Fruit fly (Drosophila melanogaster) whole organism, embryonic: Measurements from ENCODE around the gene mRpL49.
A peak's percentile ranks its signal among the peaks of the same experiment; 100 is the strongest.

Experiments used
- Abd-B ChIP-seq: fragments of 200-800 bp; sonication (Bioruptor generic); optimal IDR thresholded peaks from 2 replicates; lab custom pipeline; 2018; ENCODE audit warnings: missing biosample characterization, mild to moderate bottlenecking, missing genetic modification characterization, moderate library complexity
- Blimp-1 ChIP-seq: fragments of 200-800 bp; sonication (Bioruptor generic); optimal IDR thresholded peaks from 3 replicates; lab custom pipeline; 2018; ENCODE audit warnings: missing biosample characterization, missing genetic modification characterization, mild to moderate bottlenecking, moderate library complexity, missing genetic modification reagents
- CG10147 ChIP-seq: fragments of 200-800 bp; sonication (Bioruptor generic); optimal IDR thresholded peaks from 2 replicates; lab custom pipeline; 2019; ENCODE audit warnings: missing biosample characterization, mild to moderate bottlenecking, missing genetic modification characterization, moderate library complexity
- CG12391 ChIP-seq: fragments of 200-800 bp; sonication (Bioruptor generic); optimal IDR thresholded peaks from 3 replicates; lab custom pipeline; 2018; ENCODE audit warnings: missing biosample characterization, mild to moderate bottlenecking, missing genetic modification characterization, moderate library complexity
- CG12659 ChIP-seq: fragments of 200-800 bp; sonication (Bioruptor generic); optimal IDR thresholded peaks from 3 replicates; lab custom pipeline; 2017; ENCODE audit warnings: mild to moderate bottlenecking, missing biosample characterization, missing genetic modification reagents, missing genetic modification characterization
- CG13296 ChIP-seq: fragments of 200-800 bp; sonication (Bioruptor generic); optimal IDR thresholded peaks from 3 replicates; lab custom pipeline; 2018; ENCODE audit warnings: missing biosample characterization, mild to moderate bottlenecking, missing genetic modification characterization
- CG13894 ChIP-seq: fragments of 200-800 bp; sonication (Bioruptor generic); optimal IDR thresholded peaks from 3 replicates; lab custom pipeline; 2018; ENCODE audit warnings: missing biosample characterization, mild to moderate bottlenecking, missing genetic modification characterization, moderate library complexity
- CG14710 ChIP-seq: fragments of 200-800 bp; sonication (Bioruptor generic); optimal IDR thresholded peaks from 3 replicates; lab custom pipeline; 2019; ENCODE audit warnings: missing biosample characterization, mild to moderate bottlenecking, missing genetic modification characterization, moderate library complexity
- CG15269 ChIP-seq: fragments of 200-800 bp; sonication (Bioruptor generic); optimal IDR thresholded peaks from 2 replicates; lab custom pipeline; 2018; ENCODE audit warnings: missing biosample characterization, mild to moderate bottlenecking, missing genetic modification characterization, moderate library complexity
- CG17829 ChIP-seq: fragments of 200-800 bp; optimal IDR thresholded peaks from 2 replicates; lab custom pipeline; 2019; ENCODE audit warnings: missing biosample characterization, mild to moderate bottlenecking, missing genetic modification characterization, moderate library complexity
- CG1832 ChIP-seq: fragments of 200-800 bp; sonication (Bioruptor generic); optimal IDR thresholded peaks from 2 replicates; lab custom pipeline; 2017; ENCODE audit warnings: missing biosample characterization, mild to moderate bottlenecking, missing genetic modification characterization, inconsistent platforms
- CG2120 ChIP-seq: fragments of 200-800 bp; sonication (Bioruptor generic); optimal IDR thresholded peaks from 3 replicates; lab custom pipeline; 2016; ENCODE audit warnings: missing biosample characterization, missing genetic modification characterization
- CG32532 ChIP-seq: fragments of 200-800 bp; sonication (Bioruptor generic); IDR thresholded peaks from 2 replicates; pipeline ENCODE4 v1.3.6; 2022; ENCODE audit warnings: missing biosample characterization, missing genetic modification characterization
- CG6654 ChIP-seq: fragments of 200-800 bp; sonication (Bioruptor generic); optimal IDR thresholded peaks from 2 replicates; lab custom pipeline; 2017; ENCODE audit warnings: missing biosample characterization, mild to moderate bottlenecking, missing genetic modification characterization
- CG6689 ChIP-seq: fragments of 200-800 bp; sonication (Bioruptor generic); IDR thresholded peaks from 2 replicates; pipeline ENCODE4 v1.3.6; 2022; ENCODE audit warnings: missing biosample characterization, missing genetic modification characterization
- CG6854 ChIP-seq: fragments of 200-800 bp; sonication (Bioruptor generic); optimal IDR thresholded peaks from 3 replicates; lab custom pipeline; 2017; ENCODE audit warnings: missing biosample characterization, mild to moderate bottlenecking, missing genetic modification characterization
- CG7357 ChIP-seq: fragments of 200-800 bp; sonication (Bioruptor generic); IDR thresholded peaks from 3 replicates; pipeline ENCODE4 v1.3.6; 2022; ENCODE audit warnings: missing biosample characterization, missing genetic modification characterization
- CG9817 ChIP-seq: fragments of 200-800 bp; sonication (Bioruptor generic); optimal IDR thresholded peaks from 2 replicates; lab custom pipeline; 2018; ENCODE audit warnings: missing biosample characterization, mild to moderate bottlenecking, missing genetic modification characterization, moderate library complexity
- CTCF ChIP-seq: fragments of 200-800 bp; sonication (Bioruptor generic); optimal IDR thresholded peaks from 2 replicates; lab custom pipeline; 2017; ENCODE audit warnings: missing biosample characterization, mild to moderate bottlenecking, missing genetic modification characterization, moderate library complexity
- CrebB ChIP-seq: fragments of 200-800 bp; sonication (Bioruptor generic); optimal IDR thresholded peaks from 3 replicates; lab custom pipeline; 2018; ENCODE audit warnings: missing biosample characterization, mild to moderate bottlenecking, missing genetic modification characterization
- Dad ChIP-seq: fragments of 200-800 bp; sonication (Bioruptor generic); optimal IDR thresholded peaks from 3 replicates; lab custom pipeline; 2016; ENCODE audit warnings: missing biosample characterization, missing genetic modification characterization
- Dek ChIP-seq: fragments of 200-800 bp; sonication (Bioruptor generic); optimal IDR thresholded peaks from 3 replicates; lab custom pipeline; 2019; ENCODE audit warnings: missing biosample characterization, mild to moderate bottlenecking, missing genetic modification characterization, moderate library complexity
- HHEX ChIP-seq: fragments of 200-800 bp; sonication (Bioruptor generic); optimal IDR thresholded peaks from 3 replicates; lab custom pipeline; 2017; ENCODE audit warnings: missing biosample characterization, mild to moderate bottlenecking, missing genetic modification characterization, missing genetic modification reagents
- HLH3B ChIP-seq: fragments of 200-800 bp; sonication (Bioruptor generic); IDR thresholded peaks from 2 replicates; pipeline ENCODE4 v1.3.6; 2022; ENCODE audit warnings: missing biosample characterization, missing genetic modification characterization
- Hand ChIP-seq: fragments of 200-800 bp; sonication (Bioruptor generic); optimal IDR thresholded peaks from 2 replicates; lab custom pipeline; 2017; ENCODE audit warnings: mild to moderate bottlenecking, missing biosample characterization, missing genetic modification reagents, missing genetic modification characterization
- Spps ChIP-seq: fragments of 200-800 bp; sonication (Bioruptor generic); optimal IDR thresholded peaks from 2 replicates; lab custom pipeline; 2018; ENCODE audit warnings: missing biosample characterization, mild to moderate bottlenecking, missing genetic modification characterization
- Ssrp ChIP-seq: fragments of 200-800 bp; sonication (Bioruptor generic); optimal IDR thresholded peaks from 2 replicates; lab custom pipeline; 2018; ENCODE audit warnings: missing biosample characterization, mild to moderate bottlenecking, missing genetic modification characterization, moderate library complexity
- Stat92E ChIP-seq, 3 experiments: fragments of >200 bp in 2 of 3; fragments of 200-800 bp in 1 of 3; sonication (Bioruptor generic) in 1 of 3; optimal IDR thresholded peaks; 2 replicates each; lab custom pipeline; 2017 to 2019; ENCODE audit warnings: missing biosample characterization in 3 of 3, missing genetic modification characterization in 3 of 3, mild to moderate bottlenecking in 1 of 3, moderate library complexity in 1 of 3
- TFAM ChIP-seq: fragments of 200-800 bp; sonication (Bioruptor generic); optimal IDR thresholded peaks from 2 replicates; lab custom pipeline; 2017; ENCODE audit warnings: missing biosample characterization, missing genetic modification characterization, inconsistent platforms
- Taf1 ChIP-seq: fragments of 200-800 bp; sonication (Bioruptor generic); IDR thresholded peaks from 2 replicates; pipeline ENCODE4 v1.3.6; 2022; ENCODE audit warnings: missing biosample characterization, missing genetic modification characterization
- abd-A ChIP-seq: fragments of 200-800 bp; sonication (Bioruptor generic); optimal IDR thresholded peaks from 3 replicates; lab custom pipeline; 2019; ENCODE audit warnings: missing biosample characterization, mild to moderate bottlenecking, missing genetic modification characterization, moderate library complexity
- ac ChIP-seq: fragments of 200-800 bp; sonication (Bioruptor generic); optimal IDR thresholded peaks from 3 replicates; lab custom pipeline; 2017; ENCODE audit warnings: missing biosample characterization, mild to moderate bottlenecking, missing genetic modification characterization
- cg ChIP-seq: fragments of 200-800 bp; sonication (Bioruptor generic); optimal IDR thresholded peaks from 3 replicates; lab custom pipeline; 2019; ENCODE audit warnings: missing biosample characterization, mild to moderate bottlenecking, missing genetic modification characterization, moderate library complexity
- chinmo ChIP-seq: fragments of 200-800 bp; sonication (Bioruptor generic); IDR thresholded peaks from 4 replicates; pipeline ENCODE4 v1.3.6; 2022; ENCODE audit warnings: missing biosample characterization, missing genetic modification characterization; ENCODE audit not compliant: partially characterized antibody
- cwo ChIP-seq: fragments of 200-800 bp; sonication (Bioruptor generic); optimal IDR thresholded peaks from 3 replicates; lab custom pipeline; 2017; ENCODE audit warnings: missing biosample characterization, missing genetic modification characterization, mild to moderate bottlenecking, moderate library complexity, missing genetic modification reagents
- danr ChIP-seq: fragments of 200-800 bp; sonication (Bioruptor generic); IDR thresholded peaks from 2 replicates; pipeline ENCODE4 v1.3.6; 2022; ENCODE audit warnings: missing biosample characterization, missing genetic modification characterization
- dmrt99B ChIP-seq: fragments of 200-800 bp; sonication (Bioruptor generic); optimal IDR thresholded peaks from 2 replicates; lab custom pipeline; 2018; ENCODE audit warnings: missing biosample characterization, mild to moderate bottlenecking, missing genetic modification characterization, moderate library complexity
- gce ChIP-seq: fragments of 200-800 bp; sonication (Bioruptor generic); IDR thresholded peaks from 3 replicates; pipeline ENCODE4 v1.3.6; 2022; ENCODE audit warnings: missing biosample characterization, missing genetic modification characterization
- gem ChIP-seq: fragments of 200-800 bp; sonication (Bioruptor generic); optimal IDR thresholded peaks from 2 replicates; lab custom pipeline; 2019; ENCODE audit warnings: missing biosample characterization, mild to moderate bottlenecking, missing genetic modification characterization, moderate library complexity
- hb ChIP-seq: fragments of 200-800 bp; sonication (Bioruptor generic); IDR thresholded peaks from 3 replicates; pipeline ENCODE4 v1.3.6; 2022; ENCODE audit warnings: missing biosample characterization, missing genetic modification characterization; ENCODE audit not compliant: partially characterized antibody
- hbn ChIP-seq: fragments of 200-800 bp; sonication (Bioruptor generic); IDR thresholded peaks from 2 replicates; pipeline ENCODE4 v1.3.6; 2022; ENCODE audit warnings: missing biosample characterization, missing genetic modification characterization; ENCODE audit not compliant: partially characterized antibody
- phol ChIP-seq: fragments of 200-800 bp; sonication (Bioruptor generic); optimal IDR thresholded peaks from 3 replicates; lab custom pipeline; 2018; ENCODE audit warnings: missing biosample characterization, mild to moderate bottlenecking, missing genetic modification characterization, moderate library complexity
- row ChIP-seq: fragments of 200-800 bp; sonication (Bioruptor generic); IDR thresholded peaks from 3 replicates; pipeline ENCODE4 v1.3.6; 2022; ENCODE audit warnings: missing biosample characterization, missing genetic modification characterization
- sens ChIP-seq: fragments of 200-800 bp; sonication (Bioruptor generic); peaks from one replicate; lab custom pipeline; 2016; ENCODE audit warnings: missing biosample characterization, missing genetic modification characterization
- sqz ChIP-seq: fragments of 200-800 bp; sonication (Bioruptor generic); optimal IDR thresholded peaks from 3 replicates; lab custom pipeline; 2018; ENCODE audit warnings: missing biosample characterization, mild to moderate bottlenecking, missing genetic modification characterization
- tgo ChIP-seq: fragments of 200-800 bp; sonication (Bioruptor generic); IDR thresholded peaks from 3 replicates; pipeline ENCODE4 v1.3.6; 2022; ENCODE audit warnings: missing biosample characterization, missing genetic modification characterization
- tll ChIP-seq, 2 experiments: fragments of 200-800 bp in 1 of 2; fragments of >200 bp in 1 of 2; sonication (Bioruptor generic) in 1 of 2; optimal IDR thresholded peaks; 2 replicates each; lab custom pipeline; 2017 to 2019; ENCODE audit warnings: missing biosample characterization in 2 of 2, missing genetic modification characterization in 2 of 2, mild to moderate bottlenecking in 1 of 2, moderate library complexity in 1 of 2
- yki ChIP-seq: fragments of >200 bp; optimal IDR thresholded peaks from 3 replicates; lab custom pipeline; 2018

Gene mRpL49

dm6 chrX:12937825-12938520, 31.1 kb downstream of the mRpL49 start (continued):
- peak; percentile 53 for TF ChIP-seq CG12391
- peak; percentile 36 for TF ChIP-seq CG2120 (GFP tag; lab: Kevin White, UChicago)
- peak; percentile 49; the same call in 1 of the 3 replicates for TF ChIP-seq tgo (GFP tag; lab: Robert Waterston, UW)
- TF ChIP-seq CG7357 (GFP tag; lab: Robert Waterston, UW): peak; percentile 40; the same call in 1 of the 3 replicates
- peak in 1 of 2 experiments; percentile 47 for TF ChIP-seq tll (GFP tag; optimal IDR thresholded peaks at IDR 0.05; lab: Kevin White, UChicago)
- TF ChIP-seq HLH3B (GFP tag; lab: Robert Waterston, UW): 0 out of 2 replicates have a peak, but pooled peaks have one; percentile 14
- peak; percentile 49 for TF ChIP-seq abd-A (tag; lab: Kevin White, UChicago)
- peak; percentile 73 for TF ChIP-seq row (GFP tag; lab: Robert Waterston, UW)
- peak; percentile 49 for TF ChIP-seq Blimp-1
- no peak for TF ChIP-seq danr
- no peak for TF ChIP-seq CTCF
- TF ChIP-seq Dad (GFP tag; lab: Kevin White, UChicago): no peak
- TF ChIP-seq sens (GFP tag; lab: Kevin White, UChicago): peak; percentile 49
- peak; percentile 39 for TF ChIP-seq sqz (GFP tag; lab: Kevin White, UChicago)
- peak; percentile 76 for TF ChIP-seq gem (tag; lab: Kevin White, UChicago)
- TF ChIP-seq CG6854 (GFP tag; lab: Kevin White, UChicago): peak; percentile 44
- no peak for TF ChIP-seq Taf1 (GFP tag; lab: Robert Waterston, UW)
- peak; percentile 60 for TF ChIP-seq CG10147 (GFP tag; lab: Kevin White, UChicago)
- peak; percentile 32 for TF ChIP-seq Hand (GFP tag; lab: Kevin White, UChicago)
- no peak for TF ChIP-seq hb (GFP tag; lab: Robert Waterston, UW)
- TF ChIP-seq gce (GFP tag; lab: Robert Waterston, UW): 0 out of 3 replicates have a peak, but pooled peaks have one; percentile 19
- peak; percentile 94 for TF ChIP-seq CG1832 (GFP tag; lab: Kevin White, UChicago)
- no peak for TF ChIP-seq Stat92E (GFP tag; optimal IDR thresholded peaks at IDR 0.05; lab: Kevin White, UChicago)
- TF ChIP-seq CG12659 (GFP tag; lab: Kevin White, UChicago): peak; percentile 29
- TF ChIP-seq chinmo (GFP tag; lab: Robert Waterston, UW): 0 out of 4 replicates have a peak, but pooled peaks have one; percentile 56
- peak; percentile 10 for TF ChIP-seq CG9817 (tag; lab: Kevin White, UChicago)
- no peak for TF ChIP-seq CG6654 (GFP tag; lab: Kevin White, UChicago)
- no peak for TF ChIP-seq Spps (tag; lab: Kevin White, UChicago)
- peak; percentile 31; the same call in 1 of the 2 replicates for TF ChIP-seq CG6689 (GFP tag; lab: Robert Waterston, UW)
- TF ChIP-seq CG13894 (tag; lab: Kevin White, UChicago): peak; percentile 24
- no peak for TF ChIP-seq CrebB (tag; lab: Kevin White, UChicago)
- TF ChIP-seq yki: peak; percentile 54
- peak; percentile 30; the same call in 1 of the 2 replicates for TF ChIP-seq CG32532 (GFP tag; lab: Robert Waterston, UW)
- peak; percentile 28 for TF ChIP-seq Dek
- peak; percentile 47 for TF ChIP-seq phol (tag; lab: Kevin White, UChicago)
- peak; percentile 73 for TF ChIP-seq dmrt99B (tag; lab: Kevin White, UChicago)
- no peak for TF ChIP-seq hbn (GFP tag; lab: Robert Waterston, UW)
- no peak for TF ChIP-seq TFAM (GFP tag; lab: Kevin White, UChicago)
- TF ChIP-seq Abd-B (GFP tag; lab: Kevin White, UChicago): peak; percentile 16
- TF ChIP-seq cg: peak; percentile 89
- no peak for TF ChIP-seq ac (GFP tag; lab: Kevin White, UChicago)
- peak; percentile 39 for TF ChIP-seq CG14710 (tag; lab: Kevin White, UChicago)
- TF ChIP-seq CG17829 (tag; lab: Kevin White, UChicago): peak; percentile 39
- TF ChIP-seq cwo (GFP tag; lab: Kevin White, UChicago): peak; percentile 55
- TF ChIP-seq HHEX: peak; percentile 31
- peak; percentile 61 for TF ChIP-seq CG15269
- TF ChIP-seq CG13296 (GFP tag; lab: Kevin White, UChicago): peak; percentile 23
- peak; percentile 37 for TF ChIP-seq Ssrp (tag; lab: Kevin White, UChicago)
